Worm (Caenorhabditis elegans) whole organism, L4 larva: ENCODE data around the gene F07A11.1.

Experiments
- ceh-20 ChIP-seq: fragments of 200-800 bp; sonication (Bioruptor generic); IDR thresholded peaks from 2 replicates; pipeline ENCODE4 v1.3.6; 2022; ENCODE audit warnings: missing genetic modification reagents, missing genetic modification characterization, missing compliant biosample characterization
- ceh-28 ChIP-seq: fragments of 150-350 bp; optimal IDR thresholded peaks from 2 replicates; lab custom pipeline; 2014; ENCODE audit warnings: missing biosample characterization, missing genetic modification reagents, missing genetic modification characterization
- ctbp-1 ChIP-seq: fragments of 200-800 bp; sonication (Bioruptor generic); IDR thresholded peaks from 2 replicates; pipeline ENCODE4 v1.3.6; 2022; ENCODE audit warnings: missing genetic modification reagents, missing genetic modification characterization, missing compliant biosample characterization
- daf-16 ChIP-seq, 3 experiments: sonication (generic microtip); optimal IDR thresholded peaks; 2 replicates each; lab custom pipeline; 2016 to 2017; ENCODE audit warnings: missing genetic modification characterization in 3 of 3, missing genetic modification reagents in 3 of 3, mild to moderate bottlenecking in 2 of 3, missing compliant biosample characterization in 2 of 3, missing biosample characterization in 1 of 3, moderate library complexity in 1 of 3
- dmd-6 ChIP-seq: fragments of 200-800 bp; sonication (Bioruptor generic); IDR thresholded peaks from 2 replicates; pipeline ENCODE4 v1.3.6; 2022; ENCODE audit warnings: missing genetic modification reagents, missing genetic modification characterization, missing compliant biosample characterization
- dmd-8 ChIP-seq: fragments of 200-800 bp; sonication (Bioruptor generic); IDR thresholded peaks from 2 replicates; pipeline ENCODE4 v1.3.6; 2022; ENCODE audit warnings: missing genetic modification characterization, missing compliant biosample characterization
- dve-1 ChIP-seq: sonication (generic microtip); optimal IDR thresholded peaks from 2 replicates; lab custom pipeline; 2017; ENCODE audit warnings: antibody characterized with exemption, mild to moderate bottlenecking, missing genetic modification characterization, missing compliant biosample characterization; ENCODE audit not compliant: insufficient read depth
- hlh-11 ChIP-seq: fragments of 200-800 bp; sonication (Bioruptor generic); optimal IDR thresholded peaks from 2 replicates; lab custom pipeline; 2018; ENCODE audit warnings: mild to moderate bottlenecking, missing genetic modification characterization, missing compliant biosample characterization
- hlh-30 ChIP-seq: sonication (generic microtip); optimal IDR thresholded peaks from 2 replicates; lab custom pipeline; 2017; ENCODE audit warnings: antibody characterized with exemption, mild to moderate bottlenecking, missing genetic modification characterization, missing compliant biosample characterization; ENCODE audit not compliant: insufficient read depth
- jun-1 ChIP-seq: fragments of 150-350 bp; optimal IDR thresholded peaks from 2 replicates; lab custom pipeline; 2014; ENCODE audit warnings: missing biosample characterization, missing genetic modification reagents, missing genetic modification characterization
- lim-7 ChIP-seq: fragments of 200-800 bp; sonication (Bioruptor generic); IDR thresholded peaks from 2 replicates; pipeline ENCODE4 v1.3.6; 2022; ENCODE audit warnings: missing genetic modification characterization, missing compliant biosample characterization
- lin-1 ChIP-seq: fragments of 200-800 bp; sonication (Bioruptor generic); IDR thresholded peaks from 2 replicates; pipeline ENCODE4 v1.3.6; 2022; ENCODE audit warnings: missing genetic modification reagents, missing genetic modification characterization, missing compliant biosample characterization
- lsy-2 ChIP-seq, 2 experiments: fragments of 150-350 bp in 1 of 2; sonication (generic microtip) in 1 of 2; optimal IDR thresholded peaks; 2 replicates each; lab custom pipeline; 2014 to 2017; ENCODE audit warnings: missing biosample characterization in 2 of 2, missing genetic modification characterization in 2 of 2
- mdl-1 ChIP-seq, 2 experiments: fragments of 150-350 bp in 1 of 2; sonication (generic microtip) in 1 of 2; optimal IDR thresholded peaks; 2 replicates each; lab custom pipeline; 2014 to 2017; ENCODE audit warnings: missing biosample characterization in 2 of 2, missing genetic modification characterization in 2 of 2
- mep-1 ChIP-seq: fragments of 150-350 bp; sonication (generic microtip); optimal IDR thresholded peaks from 3 replicates; lab custom pipeline; 2014; ENCODE audit warnings: missing biosample characterization, missing genetic modification characterization
- mxl-2 ChIP-seq: fragments of 200-800 bp; sonication (Bioruptor generic); conservative IDR thresholded peaks from 2 replicates; pipeline ENCODE4 v1.3.6; 2022; ENCODE audit warnings: missing genetic modification reagents, missing genetic modification characterization, missing compliant biosample characterization
- mxl-3 ChIP-seq: fragments of 200-800 bp; sonication (Bioruptor generic); optimal IDR thresholded peaks from 2 replicates; lab custom pipeline; 2018; ENCODE audit warnings: mild to moderate bottlenecking, missing genetic modification characterization, missing compliant biosample characterization
- nhr-25 ChIP-seq: sonication (generic microtip); optimal IDR thresholded peaks from 2 replicates; lab custom pipeline; 2017; ENCODE audit warnings: missing genetic modification characterization, mild to moderate bottlenecking, missing compliant biosample characterization, antibody characterized with exemption, moderate library complexity, borderline replicate concordance; ENCODE audit not compliant: insufficient read depth
- nhr-28 ChIP-seq: fragments of 150-350 bp; optimal IDR thresholded peaks from 2 replicates; lab custom pipeline; 2014; ENCODE audit warnings: missing biosample characterization, missing genetic modification characterization
- nhr-77 ChIP-seq: fragments of 150-350 bp; optimal IDR thresholded peaks from 2 replicates; lab custom pipeline; 2014; ENCODE audit warnings: missing biosample characterization, missing genetic modification characterization
- pha-4 ChIP-seq, 2 experiments: fragments of 150-350 bp in 1 of 2; fragments of 200-800 bp in 1 of 2; sonication (Bioruptor generic) in 1 of 2; IDR thresholded peaks in 1 of 2; optimal IDR thresholded peaks in 1 of 2; 2 replicates each; pipeline versions ENCODE4 v1.3.6 to Lab custom; 2014 to 2022; ENCODE audit warnings: missing genetic modification characterization in 2 of 2, missing genetic modification reagents in 2 of 2, missing biosample characterization in 1 of 2, missing compliant biosample characterization in 1 of 2
- pqm-1 ChIP-seq: sonication (generic microtip); optimal IDR thresholded peaks from 2 replicates; lab custom pipeline; 2017; ENCODE audit warnings: missing biosample characterization, missing genetic modification characterization
- spr-3 ChIP-seq: fragments of 200-800 bp; sonication (Bioruptor generic); optimal IDR thresholded peaks from 2 replicates; lab custom pipeline; 2018; ENCODE audit warnings: mild to moderate bottlenecking, missing genetic modification characterization, missing compliant biosample characterization
- tag-97 ChIP-seq: fragments of 200-800 bp; sonication (Bioruptor generic); IDR thresholded peaks from 2 replicates; pipeline ENCODE4 v1.3.6; 2022; ENCODE audit warnings: missing genetic modification characterization, missing compliant biosample characterization
- tra-1 ChIP-seq: fragments of 200-800 bp; sonication (Bioruptor generic); IDR thresholded peaks from 2 replicates; pipeline ENCODE4 v1.3.6; 2022; ENCODE audit warnings: missing genetic modification reagents, missing genetic modification characterization, missing compliant biosample characterization
- unc-130 ChIP-seq: sonication (generic microtip); optimal IDR thresholded peaks from 2 replicates; lab custom pipeline; 2016; ENCODE audit warnings: missing genetic modification reagents, missing genetic modification characterization, missing compliant biosample characterization

Gene F07A11.1

DNA sequence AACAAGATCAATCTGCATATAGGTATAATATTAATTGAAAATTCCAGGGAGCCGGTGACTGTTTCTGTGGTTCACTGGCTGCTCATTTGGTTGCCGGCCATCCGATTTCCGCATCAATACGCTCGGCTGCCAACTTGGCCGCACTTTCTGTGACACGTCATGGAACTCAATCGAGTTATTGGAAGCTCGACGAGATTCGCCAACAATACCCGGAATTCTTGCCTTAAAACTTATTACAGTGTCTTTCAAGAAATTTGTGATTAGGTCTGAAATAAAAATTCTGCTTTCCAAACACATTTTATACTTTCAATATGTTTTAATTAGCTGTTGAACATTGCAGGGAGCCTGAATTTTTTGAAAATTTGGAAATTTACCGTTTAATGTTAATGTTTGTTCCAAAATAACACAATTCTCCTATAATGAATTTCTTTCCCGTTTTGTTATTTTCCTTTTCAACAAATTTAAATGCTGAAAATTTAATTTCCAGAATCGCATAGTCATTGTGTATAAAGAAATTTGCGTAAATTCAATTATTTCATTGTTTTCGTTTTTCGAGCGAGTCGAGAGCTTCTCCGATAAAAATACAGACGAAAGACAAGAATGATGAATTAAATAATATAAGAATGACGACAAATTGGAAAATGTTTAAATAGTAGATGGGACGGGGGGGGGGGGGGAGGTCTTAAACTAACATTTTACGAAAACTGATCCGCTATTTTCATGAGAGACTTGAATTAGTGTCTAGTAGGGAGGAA is 22.4 kb upstream of the F07A11.1 start (continued):
- TF ChIP-seq lsy-2 (tag; optimal IDR thresholded peaks at IDR 0.05; lab: Kevin White, UChicago) (peak in 1 of 2 experiments; percentile 9), dve-1 (peak; percentile 5), nhr-77 (tag; lab: Kevin White, UChicago) (peak; percentile 38)

DNA sequence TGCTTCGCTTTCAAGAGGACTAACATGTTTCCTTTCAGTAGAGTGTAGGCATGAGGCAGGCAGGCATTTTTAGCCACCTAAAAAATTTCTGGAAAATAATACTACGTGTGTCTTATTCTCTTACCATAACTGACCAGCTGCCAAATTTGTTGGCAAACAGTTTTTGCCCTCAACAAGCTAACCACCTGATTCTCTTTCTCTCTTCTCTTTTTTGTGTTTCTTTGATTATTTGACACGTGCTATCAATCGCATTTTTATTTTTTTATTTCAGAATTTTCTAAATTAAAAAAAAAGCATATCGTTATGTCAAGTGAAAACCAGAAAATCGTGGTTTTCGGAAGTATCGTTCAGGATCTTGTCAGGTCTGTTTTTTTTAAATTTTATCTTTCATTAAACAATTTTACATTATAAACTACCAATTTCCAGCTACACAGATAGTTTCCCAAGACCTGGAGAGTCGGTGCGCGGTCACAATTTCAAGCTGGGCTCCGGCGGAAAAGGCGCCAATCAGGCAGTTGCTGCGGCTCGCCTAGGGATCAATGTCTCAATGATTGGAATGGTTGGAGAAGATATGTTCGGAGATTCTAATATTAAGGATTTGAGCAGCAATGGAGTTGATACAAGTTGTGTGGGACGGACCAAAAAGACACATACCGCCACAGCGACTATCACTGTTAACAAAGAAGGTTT is 20.3 kb upstream of the F07A11.1 start, which contains the start of gene F07A11.5:
F07A11.5 (plus strand) TSS at position 267 of the 690 bp plus-strand sequence.
- TF ChIP-seq lim-7 (GFP tag; lab: Robert Waterston, UW) (0 out of 2 replicates have a peak, but pooled peaks have one; percentile 51), mdl-1 (tag; optimal IDR thresholded peaks at IDR 0.05; lab: Kevin White, UChicago) (peak in 1 of 2 experiments; percentile 29), dve-1 (peak; percentile 2), daf-16 (GFP tag; optimal IDR thresholded peaks at IDR 0.05; lab: Kevin White, UChicago) (no peak), daf-16 (tag; optimal IDR thresholded peaks at IDR 0.05; lab: Kevin White, UChicago) (peak; percentile 57), ceh-28 (tag; lab: Kevin White, UChicago) (no peak), hlh-11 (tag; lab: Kevin White, UChicago) (peak; percentile 17), unc-130 (GFP tag; lab: Kevin White, UChicago) (no peak), dmd-6 (GFP tag; lab: Robert Waterston, UW) (peak; percentile 50), hlh-30 (tag; lab: Kevin White, UChicago) (peak; percentile 52), mxl-3 (GFP tag; lab: Kevin White, UChicago) (peak; percentile 9)
- TF ChIP-seq, all 104 proteins: peak for 8

DNA sequence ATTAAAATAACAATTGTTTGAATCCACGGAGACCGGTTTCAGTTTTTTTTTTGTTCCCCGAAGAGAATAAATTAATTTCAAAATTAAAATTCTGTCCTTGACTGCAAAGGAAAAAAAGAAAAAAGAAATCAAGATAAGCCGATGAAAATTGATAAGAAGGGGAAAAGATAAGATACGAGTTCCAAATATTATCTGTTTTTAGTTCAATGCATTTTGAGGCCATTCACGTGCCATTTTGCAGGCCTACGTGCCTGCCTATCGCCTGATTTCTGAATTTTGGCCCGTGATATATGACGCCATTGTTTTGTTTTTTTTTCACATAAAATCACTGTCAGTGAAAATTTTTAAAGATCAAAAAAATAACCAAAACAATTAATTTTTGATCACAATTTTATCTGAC is 19.5 kb upstream of the F07A11.1 start:
- peak; percentile 53; the same call in 1 of the 2 replicates for TF ChIP-seq mxl-2
- peak; percentile 57 for TF ChIP-seq hlh-11 (tag; lab: Kevin White, UChicago)
- TF ChIP-seq pqm-1: peak; percentile 62
- peak; percentile 78 for TF ChIP-seq hlh-30 (tag; lab: Kevin White, UChicago)
- no peak for TF ChIP-seq ceh-20
- TF ChIP-seq pha-4 (GFP tag; IDR thresholded peaks at IDR 0.05; lab: Robert Waterston, UW): no peak
- no peak for TF ChIP-seq pha-4 (tag; optimal IDR thresholded peaks at IDR 0.05; lab: Kevin White, UChicago)
- TF ChIP-seq mep-1 (tag; lab: Kevin White, UChicago): peak; percentile 24
- peak; percentile 44 for TF ChIP-seq nhr-77 (tag; lab: Kevin White, UChicago)
- peak; percentile 52 for TF ChIP-seq dve-1
- TF ChIP-seq lin-1 (GFP tag; lab: Robert Waterston, UW): 0 out of 2 replicates have a peak, but pooled peaks have one; percentile 27
- TF ChIP-seq lsy-2 (tag; optimal IDR thresholded peaks at IDR 0.05; lab: Kevin White, UChicago): peak in 1 of 2 experiments; percentile 13
- no peak for TF ChIP-seq daf-16 (GFP tag; optimal IDR thresholded peaks at IDR 0.05; lab: Kevin White, UChicago)
- peak; percentile 30 for TF ChIP-seq daf-16 (tag; optimal IDR thresholded peaks at IDR 0.05; lab: Kevin White, UChicago)
- peak; percentile 66 for TF ChIP-seq tra-1
- TF ChIP-seq unc-130 (GFP tag; lab: Kevin White, UChicago): no peak
- TF ChIP-seq ctbp-1 (GFP tag; lab: Robert Waterston, UW): no peak
- peak; percentile 85 for TF ChIP-seq dmd-6 (GFP tag; lab: Robert Waterston, UW)
- peak; percentile 39 for TF ChIP-seq nhr-28 (tag; lab: Kevin White, UChicago)

DNA sequence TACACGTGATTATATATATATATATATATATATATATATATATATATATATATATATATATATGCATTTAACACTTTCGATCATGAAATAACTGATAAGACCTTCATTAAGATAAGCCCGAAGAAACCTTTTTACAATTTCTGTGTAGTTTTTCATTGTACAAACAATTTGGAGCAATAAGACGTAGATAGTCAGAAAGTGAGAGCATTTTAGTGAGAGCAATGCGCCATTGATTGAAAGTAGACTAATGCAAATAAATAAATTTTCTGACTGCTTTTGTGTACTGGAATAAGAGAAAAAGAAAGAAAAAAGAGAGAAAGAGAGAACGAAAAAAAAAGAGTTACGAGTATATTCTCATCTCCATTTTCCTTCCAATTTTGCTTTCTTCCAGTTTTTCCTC is 12.7 kb upstream of the F07A11.1 start:
- TF ChIP-seq jun-1 (tag; lab: Kevin White, UChicago) (no peak), dmd-8 (GFP tag; lab: Robert Waterston, UW) (no peak), nhr-28 (tag; lab: Kevin White, UChicago) (peak; percentile 40), dve-1 (peak; percentile 66), mep-1 (tag; lab: Kevin White, UChicago) (peak; percentile 30), hlh-11 (tag; lab: Kevin White, UChicago) (peak; percentile 32), daf-16 (GFP tag; optimal IDR thresholded peaks at IDR 0.05; lab: Kevin White, UChicago) (no peak), daf-16 (tag; optimal IDR thresholded peaks at IDR 0.05; lab: Kevin White, UChicago) (peak; percentile 78), spr-3 (GFP tag; lab: Kevin White, UChicago) (no peak), pha-4 (GFP tag; IDR thresholded peaks at IDR 0.05; lab: Robert Waterston, UW) (no peak), pha-4 (tag; optimal IDR thresholded peaks at IDR 0.05; lab: Kevin White, UChicago) (no peak), pqm-1 (peak; percentile 85), tag-97 (GFP tag; lab: Robert Waterston, UW) (no peak), dmd-6 (GFP tag; lab: Robert Waterston, UW) (peak; percentile 49), nhr-25 (tag; lab: Kevin White, UChicago) (no peak)
